Worm (Caenorhabditis elegans) whole organism, young adult: Measurements from ENCODE around the gene twk-42.

Experiments used
- B0336.3 ChIP-seq: fragments of 200-800 bp; sonication (Bioruptor generic); IDR thresholded peaks from 2 replicates; pipeline ENCODE4 v1.3.6; 2022; ENCODE audit warnings: missing genetic modification characterization, missing compliant biosample characterization
- C17E4.6 ChIP-seq: fragments of 200-800 bp; sonication (Bioruptor generic); IDR thresholded peaks from 2 replicates; pipeline ENCODE4 v1.3.6; 2022; ENCODE audit warnings: missing genetic modification reagents, missing genetic modification characterization, missing compliant biosample characterization
- D2030.7 ChIP-seq: fragments of 200-800 bp; sonication (Bioruptor generic); IDR thresholded peaks from 2 replicates; pipeline ENCODE4 v1.3.6; 2022; ENCODE audit warnings: missing genetic modification reagents, missing genetic modification characterization, missing compliant biosample characterization
- F22D6.2 ChIP-seq: sonication (generic microtip); optimal IDR thresholded peaks from 2 replicates; lab custom pipeline; 2016; ENCODE audit warnings: mild to moderate bottlenecking, missing genetic modification characterization, missing compliant biosample characterization
- F23B12.7 ChIP-seq: sonication (generic microtip); optimal IDR thresholded peaks from 2 replicates; lab custom pipeline; 2017; ENCODE audit warnings: missing genetic modification characterization, mild to moderate bottlenecking, missing compliant biosample characterization, antibody characterized with exemption, moderate library complexity; ENCODE audit not compliant: insufficient read depth
- F33H1.4 ChIP-seq: fragments of 200-800 bp; sonication (Bioruptor generic); IDR thresholded peaks from 2 replicates; pipeline ENCODE4 v1.3.6; 2022; ENCODE audit warnings: missing genetic modification reagents, missing genetic modification characterization, missing compliant biosample characterization
- F37B4.10 ChIP-seq: fragments of 200-800 bp; sonication (Bioruptor generic); IDR thresholded peaks from 2 replicates; pipeline ENCODE4 v1.3.6; 2022; ENCODE audit warnings: missing genetic modification characterization, missing compliant biosample characterization
- F39B2.1 ChIP-seq: fragments of 200-800 bp; sonication (Bioruptor generic); IDR thresholded peaks from 2 replicates; pipeline ENCODE4 v1.3.6; 2022; ENCODE audit warnings: missing genetic modification reagents, missing genetic modification characterization, missing compliant biosample characterization
- F49E8.2 ChIP-seq: sonication (generic microtip); optimal IDR thresholded peaks from 3 replicates; lab custom pipeline; 2017; ENCODE audit warnings: missing genetic modification characterization, mild to moderate bottlenecking, missing compliant biosample characterization, antibody characterized with exemption, moderate library complexity; ENCODE audit not compliant: insufficient read depth
- F52B5.7 ChIP-seq: sonication (generic microtip); optimal IDR thresholded peaks from 2 replicates; lab custom pipeline; 2016; ENCODE audit warnings: mild to moderate bottlenecking, missing genetic modification characterization, missing compliant biosample characterization
- Y53F4B.3 ChIP-seq: fragments of 200-800 bp; sonication (Bioruptor generic); IDR thresholded peaks from 2 replicates; pipeline ENCODE4 v1.3.6; 2022; ENCODE audit warnings: missing genetic modification reagents, missing genetic modification characterization, missing compliant biosample characterization
- Y95B8A.8 ChIP-seq: fragments of 200-800 bp; sonication (Bioruptor generic); IDR thresholded peaks from 2 replicates; pipeline ENCODE4 v1.3.6; 2022; ENCODE audit warnings: missing genetic modification reagents, missing genetic modification characterization, missing compliant biosample characterization
- akir-1 ChIP-seq: fragments of 200-800 bp; sonication (Bioruptor generic); optimal IDR thresholded peaks from 2 replicates; lab custom pipeline; 2018; ENCODE audit warnings: mild to moderate bottlenecking, missing genetic modification characterization, moderate library complexity, missing compliant biosample characterization
- bed-1 ChIP-seq: fragments of 200-800 bp; sonication (Bioruptor generic); IDR thresholded peaks from 2 replicates; pipeline ENCODE4 v1.3.6; 2022; ENCODE audit warnings: missing genetic modification reagents, missing genetic modification characterization, missing compliant biosample characterization
- ccch-3 ChIP-seq: fragments of 200-800 bp; sonication (Bioruptor generic); optimal IDR thresholded peaks from 2 replicates; lab custom pipeline; 2018; ENCODE audit warnings: mild to moderate bottlenecking, missing genetic modification characterization, missing compliant biosample characterization
- ceh-27 ChIP-seq: fragments of 200-800 bp; sonication (Bioruptor generic); optimal IDR thresholded peaks from 2 replicates; lab custom pipeline; 2018; ENCODE audit warnings: mild to moderate bottlenecking, missing genetic modification characterization, moderate library complexity, missing compliant biosample characterization
- ceh-40 ChIP-seq: fragments of 200-800 bp; sonication (Bioruptor generic); IDR thresholded peaks from 2 replicates; pipeline ENCODE4 v1.3.6; 2022; ENCODE audit warnings: missing genetic modification characterization, missing compliant biosample characterization
- die-1 ChIP-seq: sonication (generic microtip); optimal IDR thresholded peaks from 2 replicates; lab custom pipeline; 2016; ENCODE audit warnings: missing genotype, mild to moderate bottlenecking, missing genetic modification characterization, missing compliant biosample characterization
- egl-18 ChIP-seq: fragments of 200-800 bp; sonication (Bioruptor generic); IDR thresholded peaks from 2 replicates; pipeline ENCODE4 v1.3.6; 2022; ENCODE audit warnings: missing genetic modification reagents, missing genetic modification characterization, missing compliant biosample characterization
- hlh-26 ChIP-seq: fragments of 200-800 bp; sonication (Bioruptor generic); conservative IDR thresholded peaks from 2 replicates; pipeline ENCODE4 v1.3.6; 2022; ENCODE audit warnings: missing genetic modification reagents, missing genetic modification characterization, missing compliant biosample characterization
- let-526 ChIP-seq: fragments of 200-800 bp; sonication (Bioruptor generic); IDR thresholded peaks from 2 replicates; pipeline ENCODE4 v1.3.6; 2022; ENCODE audit warnings: missing genetic modification reagents, missing genetic modification characterization, missing compliant biosample characterization
- lin-26 ChIP-seq: fragments of 200-800 bp; sonication (Bioruptor generic); IDR thresholded peaks from 2 replicates; pipeline ENCODE4 v1.3.6; 2022; ENCODE audit warnings: missing genetic modification reagents, missing genetic modification characterization, missing compliant biosample characterization
- lin-40 ChIP-seq: sonication (generic microtip); optimal IDR thresholded peaks from 2 replicates; lab custom pipeline; 2016; ENCODE audit warnings: missing genetic modification characterization, mild to moderate bottlenecking, missing compliant biosample characterization, missing genotype, missing genetic modification reagents
- lin-54 ChIP-seq: fragments of 200-800 bp; sonication (Bioruptor generic); optimal IDR thresholded peaks from 2 replicates; lab custom pipeline; 2018; ENCODE audit warnings: mild to moderate bottlenecking, missing genetic modification characterization, missing compliant biosample characterization
- lir-1 ChIP-seq: fragments of 200-800 bp; sonication (Bioruptor generic); conservative IDR thresholded peaks from 2 replicates; pipeline ENCODE4 v1.3.6; 2022; ENCODE audit warnings: missing genetic modification reagents, missing genetic modification characterization, missing compliant biosample characterization
- nhr-80 ChIP-seq: sonication (generic microtip); optimal IDR thresholded peaks from 2 replicates; lab custom pipeline; 2016; ENCODE audit warnings: missing genetic modification characterization, missing compliant biosample characterization
- nhr-90 ChIP-seq: sonication (generic microtip); optimal IDR thresholded peaks from 2 replicates; lab custom pipeline; 2016; ENCODE audit warnings: missing genotype, mild to moderate bottlenecking, missing genetic modification characterization, missing compliant biosample characterization
- sea-2 ChIP-seq: fragments of 200-800 bp; sonication (Bioruptor generic); IDR thresholded peaks from 2 replicates; pipeline ENCODE4 v1.3.6; 2022; ENCODE audit warnings: missing genetic modification characterization, missing compliant biosample characterization
- snpc-4 ChIP-seq, 5 experiments: fragments of 150-350 bp in 1 of 5; sonication (generic microtip) in 4 of 5; optimal IDR thresholded peaks; 2 replicates each; lab custom pipeline; 2014 to 2018; ENCODE audit warnings: missing genetic modification characterization in 5 of 5, missing biosample characterization in 3 of 5, antibody characterized with exemption in 2 of 5, mild to moderate bottlenecking in 2 of 5, missing compliant biosample characterization in 2 of 5, missing genotype in 2 of 5, moderate library complexity in 2 of 5, missing genetic modification reagents in 1 of 5
- somi-1 ChIP-seq: fragments of 200-800 bp; sonication (Bioruptor generic); optimal IDR thresholded peaks from 2 replicates; lab custom pipeline; 2018; ENCODE audit warnings: mild to moderate bottlenecking, missing genetic modification characterization, missing compliant biosample characterization
- sptf-2 ChIP-seq: fragments of 200-800 bp; sonication (Bioruptor generic); optimal IDR thresholded peaks from 2 replicates; lab custom pipeline; 2018; ENCODE audit warnings: mild to moderate bottlenecking, missing genetic modification characterization, missing compliant biosample characterization
- tbp1 ChIP-seq: fragments of 200-800 bp; sonication (Bioruptor generic); optimal IDR thresholded peaks from 2 replicates; lab custom pipeline; 2018; ENCODE audit warnings: mild to moderate bottlenecking, missing genetic modification characterization, missing compliant biosample characterization
- tbx-9 ChIP-seq: sonication (generic microtip); optimal IDR thresholded peaks from 2 replicates; lab custom pipeline; 2016; ENCODE audit warnings: borderline replicate concordance, missing genetic modification characterization, inconsistent platforms, missing compliant biosample characterization
- ztf-22 ChIP-seq: fragments of 200-800 bp; sonication (Bioruptor generic); optimal IDR thresholded peaks from 2 replicates; lab custom pipeline; 2018; ENCODE audit warnings: mild to moderate bottlenecking, missing genetic modification characterization, moderate library complexity, missing compliant biosample characterization
- ztf-26 ChIP-seq: sonication (generic microtip); optimal IDR thresholded peaks from 2 replicates; lab custom pipeline; 2017; ENCODE audit warnings: missing genetic modification characterization, missing compliant biosample characterization

twk-42 gene

ce11 chrV:17732516-17732915 is at the start of gene twk-42:
Gene twk-42 (minus strand): TSS chrV:17732616.
- TF ChIP-seq F22D6.2 (tag; lab: Kevin White, UChicago) (no peak), tbx-9 (tag; lab: Kevin White, UChicago) (no peak), D2030.7 (GFP tag; lab: Robert Waterston, UW) (no peak), bed-1 (GFP tag; lab: Robert Waterston, UW) (no peak), tbp1 (GFP tag; lab: Kevin White, UChicago) (no peak), hlh-26 (GFP tag; lab: Robert Waterston, UW) (no peak), Y53F4B.3 (GFP tag; lab: Robert Waterston, UW) (no peak), akir-1 (no peak), ceh-27 (GFP tag; lab: Kevin White, UChicago) (no peak), F39B2.1 (GFP tag; lab: Robert Waterston, UW) (no peak), B0336.3 (GFP tag; lab: Robert Waterston, UW) (no peak), F23B12.7 (no peak), let-526 (GFP tag; lab: Robert Waterston, UW) (no peak), ccch-3 (GFP tag; lab: Kevin White, UChicago) (no peak)
- TF ChIP-seq, all 124 proteins: peak for 0

ce11 chrV:17780285-17780684 is 47.9 kb upstream of the twk-42 start:
- no peak for TF ChIP-seq lin-40 (tag; lab: Kevin White, UChicago)
- no peak for TF ChIP-seq sea-2
- TF ChIP-seq ztf-22 (GFP tag; lab: Kevin White, UChicago): no peak
- TF ChIP-seq somi-1: no peak
- TF ChIP-seq F37B4.10 (GFP tag; lab: Robert Waterston, UW): no peak
- no peak for TF ChIP-seq egl-18 (GFP tag; lab: Robert Waterston, UW)
- TF ChIP-seq F49E8.2 (tag; lab: Kevin White, UChicago): no peak
- TF ChIP-seq lir-1: no peak
- TF ChIP-seq F33H1.4 (GFP tag; lab: Robert Waterston, UW): no peak
- no peak for TF ChIP-seq snpc-4 (GFP tag; optimal IDR thresholded peaks at IDR 0.05; lab: Kevin White, UChicago)
- TF ChIP-seq snpc-4 (tag; optimal IDR thresholded peaks at IDR 0.05; lab: Kevin White, UChicago): peak in 1 of 4 experiments; percentile 10
- no peak for TF ChIP-seq ceh-40 (GFP tag; lab: Robert Waterston, UW)
- TF ChIP-seq nhr-90: no peak
- no peak for TF ChIP-seq sptf-2 (GFP tag; lab: Kevin White, UChicago)
- TF ChIP-seq bed-1 (GFP tag; lab: Robert Waterston, UW): no peak
- TF ChIP-seq Y95B8A.8 (GFP tag; lab: Robert Waterston, UW): no peak
- peak; percentile 56 for TF ChIP-seq nhr-80
- TF ChIP-seq F39B2.1 (GFP tag; lab: Robert Waterston, UW): no peak

ce11 chrV:17777624-17778023 is 45.2 kb upstream of the twk-42 start, which contains the start of gene C47A10.12:
Gene C47A10.12 (plus strand): TSS chrV:17777924.
- TF ChIP-seq C17E4.6 (GFP tag; lab: Robert Waterston, UW) (no peak), snpc-4 (GFP tag; optimal IDR thresholded peaks at IDR 0.05; lab: Kevin White, UChicago) (no peak), snpc-4 (tag; optimal IDR thresholded peaks at IDR 0.05; lab: Kevin White, UChicago) (no peak), die-1 (tag; lab: Kevin White, UChicago) (no peak), lin-26 (GFP tag; lab: Robert Waterston, UW) (no peak), lin-54 (GFP tag; lab: Kevin White, UChicago) (no peak), F52B5.7 (tag; lab: Kevin White, UChicago) (no peak), ztf-26 (no peak)
